Worm (Caenorhabditis elegans) whole organism, late embryonic: Measurements from ENCODE around the gene symk-1.

Source experiments
- elt-4 ChIP-seq: sonication (generic microtip); optimal IDR thresholded peaks from 2 replicates; lab custom pipeline; 2016; ENCODE audit warnings: missing genetic modification characterization, missing compliant biosample characterization
- fkh-10 ChIP-seq: fragments of 150-350 bp; optimal IDR thresholded peaks from 2 replicates; lab custom pipeline; 2014; ENCODE audit warnings: missing biosample characterization, missing genetic modification reagents, missing genetic modification characterization
- nhr-11 ChIP-seq: fragments of 150-350 bp; optimal IDR thresholded peaks from 2 replicates; lab custom pipeline; 2014; ENCODE audit warnings: missing biosample characterization, missing genetic modification characterization
- pros-1 ChIP-seq: fragments of 150-350 bp; optimal IDR thresholded peaks from 2 replicates; lab custom pipeline; 2014; ENCODE audit warnings: missing biosample characterization, missing genetic modification reagents, missing genetic modification characterization
- rnt-1 ChIP-seq: sonication (generic microtip); optimal IDR thresholded peaks from 2 replicates; lab custom pipeline; 2016; ENCODE audit warnings: missing genetic modification characterization, missing compliant biosample characterization

- no peak for TF ChIP-seq elt-4 (tag; lab: Kevin White, UChicago)
- no peak for TF ChIP-seq rnt-1
- no peak for TF ChIP-seq fkh-10 (GFP tag; lab: Kevin White, UChicago)
- no peak for TF ChIP-seq nhr-11 (tag; lab: Kevin White, UChicago)
- no peak for TF ChIP-seq pros-1 (tag; lab: Kevin White, UChicago)
Observed at ce11 chrV:8623754-8624153, 53.6 kb downstream of the symk-1 start, which contains the start of gene F41E6.17.
